Fruit fly (Drosophila melanogaster) whole organism, embryonic: Measurements from ENCODE around the gene CG13640.

Experiments used
- Ada2b ChIP-seq: fragments of 200-800 bp; sonication (Bioruptor generic); IDR thresholded peaks from 2 replicates; pipeline ENCODE4 v1.3.6; 2022; ENCODE audit warnings: missing biosample characterization, missing genetic modification characterization
- Atf6 ChIP-seq: fragments of 200-800 bp; sonication (Bioruptor generic); IDR thresholded peaks from 2 replicates; pipeline ENCODE4 v1.3.6; 2022; ENCODE audit warnings: missing biosample characterization, missing genetic modification characterization
- CG10209 ChIP-seq: fragments of 200-800 bp; sonication (Bioruptor generic); optimal IDR thresholded peaks from 3 replicates; lab custom pipeline; 2017; ENCODE audit warnings: missing biosample characterization, mild to moderate bottlenecking, missing genetic modification characterization, missing genetic modification reagents
- CG11695 ChIP-seq: fragments of 200-800 bp; sonication (Bioruptor generic); IDR thresholded peaks from 3 replicates; pipeline ENCODE4 v1.3.6; 2022; ENCODE audit warnings: missing biosample characterization, missing genetic modification characterization
- CG11696 ChIP-seq: fragments of 200-800 bp; sonication (Bioruptor generic); IDR thresholded peaks from 2 replicates; pipeline ENCODE4 v1.3.6; 2022; ENCODE audit warnings: missing biosample characterization, missing genetic modification characterization
- CG15011 ChIP-seq: fragments of 200-800 bp; sonication (Bioruptor generic); optimal IDR thresholded peaks from 3 replicates; lab custom pipeline; 2018; ENCODE audit warnings: missing biosample characterization, mild to moderate bottlenecking, missing genetic modification characterization
- CG17361 ChIP-seq: fragments of 200-800 bp; sonication (Bioruptor generic); IDR thresholded peaks from 3 replicates; pipeline ENCODE4 v1.3.6; 2022; ENCODE audit warnings: missing biosample characterization, missing genetic modification characterization
- CG17385 ChIP-seq: fragments of 200-800 bp; sonication (Bioruptor generic); optimal IDR thresholded peaks from 3 replicates; lab custom pipeline; 2018; ENCODE audit warnings: missing biosample characterization, mild to moderate bottlenecking, missing genetic modification characterization
- CG17829 ChIP-seq: fragments of 200-800 bp; optimal IDR thresholded peaks from 2 replicates; lab custom pipeline; 2019; ENCODE audit warnings: missing biosample characterization, mild to moderate bottlenecking, missing genetic modification characterization, moderate library complexity
- CG18599 ChIP-seq: fragments of 200-800 bp; sonication (Bioruptor generic); optimal IDR thresholded peaks from 3 replicates; lab custom pipeline; 2017; ENCODE audit warnings: missing biosample characterization, missing genetic modification characterization, mild to moderate bottlenecking, moderate library complexity, missing genetic modification reagents
- CG2199 ChIP-seq: fragments of 200-800 bp; sonication (Bioruptor generic); IDR thresholded peaks from 3 replicates; pipeline ENCODE4 v1.3.6; 2022; ENCODE audit warnings: missing biosample characterization, missing genetic modification characterization
- CG2202 ChIP-seq: fragments of 200-800 bp; sonication (Bioruptor generic); optimal IDR thresholded peaks from 2 replicates; lab custom pipeline; 2018; ENCODE audit warnings: missing biosample characterization, mild to moderate bottlenecking, missing genetic modification characterization
- CG2712 ChIP-seq: fragments of 200-800 bp; optimal IDR thresholded peaks from 3 replicates; lab custom pipeline; 2019; ENCODE audit warnings: missing biosample characterization, mild to moderate bottlenecking, missing genetic modification characterization, moderate library complexity
- CG30431 ChIP-seq: fragments of 200-800 bp; sonication (Bioruptor generic); optimal IDR thresholded peaks from 2 replicates; lab custom pipeline; 2017; ENCODE audit warnings: missing biosample characterization, missing genetic modification characterization
- CG31388 ChIP-seq: fragments of 200-800 bp; sonication (Bioruptor generic); optimal IDR thresholded peaks from 2 replicates; lab custom pipeline; 2016; ENCODE audit warnings: missing biosample characterization, missing genetic modification characterization
- CG32532 ChIP-seq: fragments of 200-800 bp; sonication (Bioruptor generic); IDR thresholded peaks from 2 replicates; pipeline ENCODE4 v1.3.6; 2022; ENCODE audit warnings: missing biosample characterization, missing genetic modification characterization
- CG33213 ChIP-seq: fragments of 200-800 bp; sonication (Bioruptor generic); optimal IDR thresholded peaks from 3 replicates; lab custom pipeline; 2016; ENCODE audit warnings: missing biosample characterization, missing genetic modification characterization
- CG7839 ChIP-seq: fragments of 200-800 bp; sonication (Bioruptor generic); optimal IDR thresholded peaks from 3 replicates; lab custom pipeline; 2018; ENCODE audit warnings: missing biosample characterization, mild to moderate bottlenecking, missing genetic modification characterization, moderate library complexity
- CG7963 ChIP-seq: fragments of 200-800 bp; sonication (Bioruptor generic); IDR thresholded peaks from 3 replicates; pipeline ENCODE4 v1.3.6; 2022; ENCODE audit warnings: missing biosample characterization, missing genetic modification characterization; ENCODE audit not compliant: partially characterized antibody
- CG9797 ChIP-seq: fragments of 200-800 bp; sonication (Bioruptor generic); optimal IDR thresholded peaks from 3 replicates; lab custom pipeline; 2018; ENCODE audit warnings: missing biosample characterization, mild to moderate bottlenecking, missing genetic modification characterization
- Dfd ChIP-seq, 2 experiments: fragments of >200 bp; optimal IDR thresholded peaks; 2 replicates each; lab custom pipeline; 2017; ENCODE audit warnings: missing biosample characterization in 2 of 2, missing genetic modification characterization in 2 of 2
- ERR ChIP-seq: fragments of 200-800 bp; sonication (Bioruptor generic); optimal IDR thresholded peaks from 2 replicates; lab custom pipeline; 2016; ENCODE audit warnings: missing biosample characterization, missing genetic modification characterization
- HLH54F ChIP-seq: fragments of 200-800 bp; sonication (Bioruptor generic); optimal IDR thresholded peaks from 3 replicates; lab custom pipeline; 2016; ENCODE audit warnings: missing biosample characterization, missing genetic modification characterization
- MBD-R2 ChIP-seq: fragments of 200-800 bp; sonication (Bioruptor generic); IDR thresholded peaks from 2 replicates; pipeline ENCODE4 v1.3.6; 2022; ENCODE audit warnings: missing biosample characterization, missing genetic modification characterization
- Med ChIP-seq: fragments of 200-800 bp; sonication (Bioruptor generic); peaks from one replicate; lab custom pipeline; 2016; ENCODE audit warnings: missing biosample characterization, missing genetic modification characterization, mild to moderate bottlenecking, inconsistent platforms, moderate library complexity
- Meics ChIP-seq: fragments of 200-800 bp; sonication (Bioruptor generic); optimal IDR thresholded peaks from 2 replicates; lab custom pipeline; 2017; ENCODE audit warnings: missing biosample characterization, mild to moderate bottlenecking, missing genetic modification characterization
- Nf-YA ChIP-seq: fragments of 200-800 bp; sonication (Bioruptor generic); IDR thresholded peaks from 2 replicates; pipeline ENCODE4 v1.3.6; 2022; ENCODE audit warnings: missing biosample characterization, missing genetic modification characterization
- PHDP ChIP-seq: fragments of 200-800 bp; sonication (Bioruptor generic); optimal IDR thresholded peaks from 3 replicates; lab custom pipeline; 2018; ENCODE audit warnings: missing biosample characterization, mild to moderate bottlenecking, missing genetic modification characterization, moderate library complexity
- Usf ChIP-seq: fragments of 200-800 bp; sonication (Bioruptor generic); optimal IDR thresholded peaks from 2 replicates; lab custom pipeline; 2017; ENCODE audit warnings: missing genotype, missing biosample characterization, missing genetic modification characterization
- Xrp1 ChIP-seq: fragments of 200-800 bp; sonication (Bioruptor generic); IDR thresholded peaks from 2 replicates; pipeline ENCODE4 v1.3.6; 2022; ENCODE audit warnings: missing biosample characterization, missing genetic modification characterization
- al ChIP-seq: fragments of 200-800 bp; sonication (Bioruptor generic); IDR thresholded peaks from 2 replicates; pipeline ENCODE4 v1.3.6; 2022; ENCODE audit warnings: missing biosample characterization, missing genetic modification characterization
- cwo ChIP-seq: fragments of 200-800 bp; sonication (Bioruptor generic); optimal IDR thresholded peaks from 3 replicates; lab custom pipeline; 2017; ENCODE audit warnings: missing biosample characterization, missing genetic modification characterization, mild to moderate bottlenecking, moderate library complexity, missing genetic modification reagents
- fd3F ChIP-seq: fragments of 200-800 bp; sonication (Bioruptor generic); optimal IDR thresholded peaks from 2 replicates; lab custom pipeline; 2018; ENCODE audit warnings: missing biosample characterization, mild to moderate bottlenecking, missing genetic modification characterization, moderate library complexity
- grau ChIP-seq: fragments of 200-800 bp; optimal IDR thresholded peaks from 3 replicates; lab custom pipeline; 2019; ENCODE audit warnings: missing biosample characterization, mild to moderate bottlenecking, missing genetic modification characterization, moderate library complexity
- ham ChIP-seq: fragments of 200-800 bp; sonication (Bioruptor generic); IDR thresholded peaks from 2 replicates; pipeline ENCODE4 v1.3.6; 2022; ENCODE audit warnings: missing biosample characterization, missing genetic modification characterization
- hkb ChIP-seq, 2 experiments: fragments of 200-800 bp in 1 of 2; fragments of >200 bp in 1 of 2; sonication (Bioruptor generic) in 1 of 2; IDR thresholded peaks in 1 of 2; optimal IDR thresholded peaks in 1 of 2; 2 replicates each; pipeline versions ENCODE4 v1.3.6 to Lab custom; 2017 to 2022; ENCODE audit warnings: missing biosample characterization in 1 of 2, missing genetic modification characterization in 1 of 2
- jumu ChIP-seq: fragments of 200-800 bp; sonication (Bioruptor generic); optimal IDR thresholded peaks from 3 replicates; lab custom pipeline; 2016; ENCODE audit warnings: missing biosample characterization, missing genetic modification characterization
- nau ChIP-seq: fragments of 200-800 bp; sonication (Bioruptor generic); optimal IDR thresholded peaks from 3 replicates; lab custom pipeline; 2017; ENCODE audit warnings: missing biosample characterization, mild to moderate bottlenecking, missing genetic modification characterization, missing genetic modification reagents
- nerfin-2 ChIP-seq: fragments of 200-800 bp; sonication (Bioruptor generic); IDR thresholded peaks from 2 replicates; pipeline ENCODE4 v1.3.6; 2022; ENCODE audit warnings: missing biosample characterization, missing genetic modification characterization; ENCODE audit not compliant: partially characterized antibody
- nmo ChIP-seq: fragments of 200-800 bp; sonication (Bioruptor generic); optimal IDR thresholded peaks from 2 replicates; lab custom pipeline; 2018; ENCODE audit warnings: missing biosample characterization, mild to moderate bottlenecking, missing genetic modification characterization, moderate library complexity
- pan ChIP-seq, 4 experiments: fragments of >200 bp in 3 of 4; fragments of 200-800 bp in 1 of 4; sonication (Bioruptor generic) in 1 of 4; optimal IDR thresholded peaks in 3 of 4; IDR thresholded peaks in 1 of 4; 2 replicates each; pipeline versions ENCODE4 v1.3.6 to Lab custom; 2017 to 2022; ENCODE audit warnings: missing biosample characterization in 2 of 4, missing genetic modification characterization in 2 of 4, mixed read lengths in 1 of 4
- peb ChIP-seq: fragments of 200-800 bp; sonication (Bioruptor generic); IDR thresholded peaks from 2 replicates; pipeline ENCODE4 v1.3.6; 2022; ENCODE audit warnings: missing biosample characterization, missing genetic modification characterization
- prd ChIP-seq, 3 experiments: fragments of >200 bp in 2 of 3; fragments of 200-800 bp in 1 of 3; sonication (Bioruptor generic) in 1 of 3; optimal IDR thresholded peaks in 2 of 3; IDR thresholded peaks in 1 of 3; 2 replicates in 2 of 3; 3 replicates in 1 of 3; pipeline versions ENCODE4 v1.3.6 to Lab custom; 2017 to 2022; ENCODE audit warnings: missing biosample characterization in 1 of 3, missing genetic modification characterization in 1 of 3
- toy ChIP-seq: fragments of 200-800 bp; sonication (Bioruptor generic); IDR thresholded peaks from 2 replicates; pipeline ENCODE4 v1.3.6; 2022; ENCODE audit warnings: missing biosample characterization, missing genetic modification characterization
- unpg ChIP-seq: fragments of 200-800 bp; sonication (Bioruptor generic); optimal IDR thresholded peaks from 3 replicates; lab custom pipeline; 2018; ENCODE audit warnings: missing biosample characterization, mild to moderate bottlenecking, missing genetic modification characterization, moderate library complexity
- wdn ChIP-seq: fragments of 200-800 bp; sonication (Bioruptor generic); IDR thresholded peaks from 2 replicates; pipeline ENCODE4 v1.3.6; 2022; ENCODE audit warnings: missing biosample characterization, missing genetic modification characterization
- zen ChIP-seq: fragments of 200-800 bp; sonication (Bioruptor generic); optimal IDR thresholded peaks from 3 replicates; lab custom pipeline; 2018; ENCODE audit warnings: missing biosample characterization, mild to moderate bottlenecking, missing genetic modification characterization, moderate library complexity
- zen2 ChIP-seq: fragments of 200-800 bp; sonication (Bioruptor generic); IDR thresholded peaks from 3 replicates; pipeline ENCODE4 v1.3.6; 2022; ENCODE audit warnings: missing biosample characterization, missing genetic modification characterization; ENCODE audit not compliant: partially characterized antibody

The CG13640 gene

DNA sequence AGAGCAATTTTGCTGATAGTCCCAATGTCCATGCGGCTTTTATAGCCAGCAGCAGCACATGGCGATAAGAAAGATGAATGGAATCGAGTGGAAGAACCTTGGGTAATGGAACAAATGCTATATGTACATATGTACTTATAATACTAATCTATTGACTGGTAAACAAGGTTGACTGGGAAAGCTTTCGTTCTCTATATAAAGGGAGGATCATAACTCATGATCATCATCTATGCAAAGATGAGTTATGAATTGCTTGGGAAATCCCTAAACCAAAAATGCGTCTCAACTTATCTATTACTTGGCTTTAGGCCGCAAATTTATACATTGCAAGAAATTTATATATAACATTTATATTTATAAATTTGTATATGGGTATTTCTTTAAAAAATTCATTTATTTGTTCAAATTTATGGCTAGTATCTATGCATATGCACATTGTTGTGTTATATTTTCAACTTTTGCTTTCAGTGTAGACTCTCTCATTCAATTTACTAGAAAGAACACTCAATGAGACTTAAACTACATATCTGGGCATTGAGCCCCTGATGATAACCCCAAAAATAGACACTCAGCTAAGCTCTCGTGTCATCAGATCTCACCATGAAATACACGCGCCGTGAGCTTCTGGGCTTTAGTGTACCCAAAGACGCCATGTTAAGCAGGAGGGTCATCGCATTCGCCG lies 2.9 kb upstream of the CG13640 start, which contains the start of the genes Srg1 and Elal:
Gene Srg1 (minus strand): TSS at position 14 of the 682 bp plus-strand sequence.
Gene Elal (plus strand): TSS at position 632 of the 682 bp plus-strand sequence.
- TF ChIP-seq Xrp1 (GFP tag; lab: Robert Waterston, UW), result peak; percentile 21; the same call in 1 of the 2 replicates
- TF ChIP-seq nmo, result peak; percentile 41
- no peak for TF ChIP-seq CG15011 (GFP tag; lab: Kevin White, UChicago)
- TF ChIP-seq unpg (GFP tag; lab: Kevin White, UChicago), result peak; percentile 40
- no peak for TF ChIP-seq CG7963 (GFP tag; lab: Robert Waterston, UW)
- no peak for TF ChIP-seq CG17361 (GFP tag; lab: Robert Waterston, UW)
- peak; percentile 40 for TF ChIP-seq CG2712 (tag; lab: Kevin White, UChicago)
- no peak for TF ChIP-seq CG2199 (GFP tag; lab: Robert Waterston, UW)
- peak; percentile 24 for TF ChIP-seq cwo (GFP tag; lab: Kevin White, UChicago)
- no peak for TF ChIP-seq jumu
- no peak for TF ChIP-seq fd3F (GFP tag; lab: Kevin White, UChicago)
- TF ChIP-seq CG30431 (GFP tag; lab: Kevin White, UChicago), result no peak
- TF ChIP-seq MBD-R2 (GFP tag; lab: Robert Waterston, UW), result no peak; the same call in 1 of the 2 replicates
- TF ChIP-seq zen (tag; lab: Kevin White, UChicago), result peak; percentile 25
- no peak for TF ChIP-seq CG11696 (GFP tag; lab: Robert Waterston, UW)
- no peak for TF ChIP-seq nau
- peak; percentile 63 for TF ChIP-seq Med (GFP tag; lab: Kevin White, UChicago)
- TF ChIP-seq prd (optimal IDR thresholded peaks at IDR 0.05; lab: Kevin White, UChicago), result no peak
- peak; percentile 61; the same call in 1 of the 3 replicates for TF ChIP-seq prd (GFP tag; IDR thresholded peaks at IDR 0.05; lab: Robert Waterston, UW)
- no peak for TF ChIP-seq PHDP (tag; lab: Kevin White, UChicago)
- peak; percentile 46 for TF ChIP-seq Meics (GFP tag; lab: Kevin White, UChicago)
- no peak for TF ChIP-seq Usf
- TF ChIP-seq Dfd (GFP tag; optimal IDR thresholded peaks at IDR 0.05; lab: Kevin White, UChicago), result no peak
- TF ChIP-seq Nf-YA (GFP tag; lab: Robert Waterston, UW), result no peak
- no peak for TF ChIP-seq CG33213 (GFP tag; lab: Kevin White, UChicago)
- peak; percentile 49 for TF ChIP-seq CG7839 (tag; lab: Kevin White, UChicago)
- peak; percentile 11; the same call in 1 of the 2 replicates for TF ChIP-seq Atf6 (GFP tag; lab: Robert Waterston, UW)
- no peak for TF ChIP-seq al (GFP tag; lab: Robert Waterston, UW)
- no peak for TF ChIP-seq Ada2b (GFP tag; lab: Robert Waterston, UW)
- TF ChIP-seq ham (GFP tag; lab: Robert Waterston, UW), result no peak
- no peak for TF ChIP-seq CG9797 (GFP tag; lab: Kevin White, UChicago)
- TF ChIP-seq CG31388 (GFP tag; lab: Kevin White, UChicago), result no peak
- no peak for TF ChIP-seq CG17829 (tag; lab: Kevin White, UChicago)
- no peak for TF ChIP-seq hkb (optimal IDR thresholded peaks at IDR 0.05; lab: Kevin White, UChicago)
- TF ChIP-seq hkb (GFP tag; IDR thresholded peaks at IDR 0.05; lab: Robert Waterston, UW), result no peak
- peak; percentile 6 for TF ChIP-seq CG10209 (GFP tag; lab: Kevin White, UChicago)
- no peak for TF ChIP-seq zen2
- peak; percentile 33; the same call in 1 of the 3 replicates for TF ChIP-seq CG11695 (GFP tag; lab: Robert Waterston, UW)
- TF ChIP-seq CG17385, result peak; percentile 0
- TF ChIP-seq wdn (GFP tag; lab: Robert Waterston, UW), result 0 out of 2 replicates have a peak, but pooled peaks have one; percentile 14
- peak; percentile 61 for TF ChIP-seq CG18599 (GFP tag; lab: Kevin White, UChicago)
- TF ChIP-seq pan (optimal IDR thresholded peaks at IDR 0.05; lab: Kevin White, UChicago), result no peak
- TF ChIP-seq pan (GFP tag; optimal IDR thresholded peaks at IDR 0.05 in 1 of 2, IDR thresholded peaks at IDR 0.05 in 1 of 2), result no peak
- no peak for TF ChIP-seq ERR (GFP tag; lab: Kevin White, UChicago)
- no peak for TF ChIP-seq peb (GFP tag; lab: Robert Waterston, UW)
- TF ChIP-seq toy (GFP tag; lab: Robert Waterston, UW), result 0 out of 2 replicates have a peak, but pooled peaks have one; percentile 12
- TF ChIP-seq CG2202 (tag; lab: Kevin White, UChicago), result no peak
- no peak for TF ChIP-seq nerfin-2
- TF ChIP-seq grau (tag; lab: Kevin White, UChicago), result peak; percentile 59
- TF ChIP-seq HLH54F (GFP tag; lab: Kevin White, UChicago), result no peak
- peak; percentile 53; the same call in 1 of the 2 replicates for TF ChIP-seq CG32532 (GFP tag; lab: Robert Waterston, UW)
